Worm (Caenorhabditis elegans) whole organism, young adult: ENCODE results near the gene F07A11.4.

Experiments
- B0019.2 ChIP-seq: fragments of 200-800 bp; sonication (Bioruptor generic); conservative IDR thresholded peaks from 2 replicates; pipeline ENCODE4 v1.3.6; 2022; ENCODE audit warnings: missing genetic modification reagents, missing genetic modification characterization, missing compliant biosample characterization
- B0336.3 ChIP-seq: fragments of 200-800 bp; sonication (Bioruptor generic); IDR thresholded peaks from 2 replicates; pipeline ENCODE4 v1.3.6; 2022; ENCODE audit warnings: missing genetic modification characterization, missing compliant biosample characterization
- C06A6.2 ChIP-seq: fragments of 200-800 bp; sonication (Bioruptor generic); conservative IDR thresholded peaks from 2 replicates; pipeline ENCODE4 v1.3.6; 2022; ENCODE audit warnings: missing genetic modification characterization, missing compliant biosample characterization
- F23B12.7 ChIP-seq: sonication (generic microtip); optimal IDR thresholded peaks from 2 replicates; lab custom pipeline; 2017; ENCODE audit warnings: missing genetic modification characterization, mild to moderate bottlenecking, missing compliant biosample characterization, antibody characterized with exemption, moderate library complexity; ENCODE audit not compliant: insufficient read depth
- F33H1.4 ChIP-seq: fragments of 200-800 bp; sonication (Bioruptor generic); IDR thresholded peaks from 2 replicates; pipeline ENCODE4 v1.3.6; 2022; ENCODE audit warnings: missing genetic modification reagents, missing genetic modification characterization, missing compliant biosample characterization
- F37B4.10 ChIP-seq: fragments of 200-800 bp; sonication (Bioruptor generic); IDR thresholded peaks from 2 replicates; pipeline ENCODE4 v1.3.6; 2022; ENCODE audit warnings: missing genetic modification characterization, missing compliant biosample characterization
- K11D2.4 ChIP-seq: fragments of 200-800 bp; sonication (Bioruptor generic); IDR thresholded peaks from 2 replicates; pipeline ENCODE4 v1.3.6; 2022; ENCODE audit warnings: missing genetic modification reagents, missing genetic modification characterization, missing compliant biosample characterization
- T26A5.8 ChIP-seq: sonication (generic microtip); optimal IDR thresholded peaks from 2 replicates; lab custom pipeline; 2016; ENCODE audit warnings: missing genetic modification characterization, missing compliant biosample characterization
- Y53G8AR.9 ChIP-seq: fragments of 200-800 bp; sonication (Bioruptor generic); conservative IDR thresholded peaks from 2 replicates; pipeline ENCODE4 v1.3.6; 2022; ENCODE audit warnings: missing genetic modification reagents, missing genetic modification characterization, missing compliant biosample characterization
- Y56A3A.18 ChIP-seq: fragments of 200-800 bp; sonication (Bioruptor generic); IDR thresholded peaks from 2 replicates; pipeline ENCODE4 v1.3.6; 2022; ENCODE audit warnings: missing genetic modification reagents, missing genetic modification characterization, missing compliant biosample characterization
- Y79H2A.3 ChIP-seq: fragments of 200-800 bp; sonication (Bioruptor generic); conservative IDR thresholded peaks from 2 replicates; pipeline ENCODE4 v1.3.6; 2022; ENCODE audit warnings: missing genetic modification reagents, missing genetic modification characterization, missing compliant biosample characterization
- atf-7 ChIP-seq: sonication (generic microtip); optimal IDR thresholded peaks from 2 replicates; lab custom pipeline; 2017; ENCODE audit warnings: mild to moderate bottlenecking, missing genetic modification characterization, missing compliant biosample characterization
- athp-1 ChIP-seq: sonication (generic microtip); optimal IDR thresholded peaks from 2 replicates; lab custom pipeline; 2017; ENCODE audit warnings: mild to moderate bottlenecking, missing genetic modification characterization, missing compliant biosample characterization
- bed-2 ChIP-seq: fragments of 200-800 bp; sonication (Bioruptor generic); IDR thresholded peaks from 2 replicates; pipeline ENCODE4 v1.3.6; 2022; ENCODE audit warnings: missing genetic modification reagents, missing genetic modification characterization, missing compliant biosample characterization
- cebp-1 ChIP-seq, 2 experiments: fragments of 200-800 bp in 1 of 2; sonication (Bioruptor generic) in 1 of 2; sonication (generic microtip) in 1 of 2; IDR thresholded peaks in 1 of 2; optimal IDR thresholded peaks in 1 of 2; 2 replicates each; pipeline versions ENCODE4 v1.3.6 to Lab custom; 2017 to 2022; ENCODE audit warnings: missing compliant biosample characterization in 2 of 2, missing genetic modification characterization in 2 of 2, mild to moderate bottlenecking in 1 of 2, missing genetic modification reagents in 1 of 2, moderate library complexity in 1 of 2
- ceh-27 ChIP-seq: fragments of 200-800 bp; sonication (Bioruptor generic); optimal IDR thresholded peaks from 2 replicates; lab custom pipeline; 2018; ENCODE audit warnings: mild to moderate bottlenecking, missing genetic modification characterization, moderate library complexity, missing compliant biosample characterization
- die-1 ChIP-seq: sonication (generic microtip); optimal IDR thresholded peaks from 2 replicates; lab custom pipeline; 2016; ENCODE audit warnings: missing genotype, mild to moderate bottlenecking, missing genetic modification characterization, missing compliant biosample characterization
- dox-1 ChIP-seq: fragments of 200-800 bp; sonication (Bioruptor generic); IDR thresholded peaks from 2 replicates; pipeline ENCODE4 v1.3.6; 2022; ENCODE audit warnings: missing genetic modification reagents, missing genetic modification characterization, missing compliant biosample characterization
- egrh-3 ChIP-seq: fragments of 200-800 bp; sonication (Bioruptor generic); IDR thresholded peaks from 2 replicates; pipeline ENCODE4 v1.3.6; 2022; ENCODE audit warnings: missing genetic modification reagents, missing genetic modification characterization, missing compliant biosample characterization
- gei-17 ChIP-seq: fragments of 200-800 bp; sonication (Bioruptor generic); optimal IDR thresholded peaks from 2 replicates; lab custom pipeline; 2018; ENCODE audit warnings: mild to moderate bottlenecking, missing genetic modification characterization, missing compliant biosample characterization
- hsf-1 ChIP-seq: fragments of 200-800 bp; sonication (Bioruptor generic); IDR thresholded peaks from 2 replicates; pipeline ENCODE4 v1.3.6; 2022; ENCODE audit warnings: missing genetic modification reagents, missing genetic modification characterization, missing compliant biosample characterization
- lag-1 ChIP-seq: fragments of 200-800 bp; sonication (Bioruptor generic); IDR thresholded peaks from 2 replicates; pipeline ENCODE4 v1.3.6; 2022; ENCODE audit warnings: missing genetic modification reagents, missing genetic modification characterization, missing compliant biosample characterization
- let-526 ChIP-seq: fragments of 200-800 bp; sonication (Bioruptor generic); IDR thresholded peaks from 2 replicates; pipeline ENCODE4 v1.3.6; 2022; ENCODE audit warnings: missing genetic modification reagents, missing genetic modification characterization, missing compliant biosample characterization
- lin-35 ChIP-seq, 3 experiments: fragments of 150-350 bp in 2 of 3; sonication (generic microtip) in 1 of 3; optimal IDR thresholded peaks; 2 replicates each; lab custom pipeline; 2014 to 2018; ENCODE audit warnings: missing biosample characterization in 3 of 3, missing genetic modification characterization in 3 of 3, missing genetic modification reagents in 3 of 3
- lsy-27 ChIP-seq: sonication (generic microtip); optimal IDR thresholded peaks from 2 replicates; lab custom pipeline; 2017; ENCODE audit warnings: missing genetic modification characterization, mild to moderate bottlenecking, missing compliant biosample characterization, antibody characterized with exemption, missing genotype, borderline replicate concordance; ENCODE audit not compliant: insufficient read depth
- madf-10 ChIP-seq: sonication (generic microtip); optimal IDR thresholded peaks from 2 replicates; lab custom pipeline; 2016; ENCODE audit warnings: mild to moderate bottlenecking, missing genetic modification characterization, missing compliant biosample characterization
- madf-3 ChIP-seq: fragments of 200-800 bp; sonication (Bioruptor generic); IDR thresholded peaks from 2 replicates; pipeline ENCODE4 v1.3.6; 2022; ENCODE audit warnings: missing genetic modification reagents, missing genetic modification characterization, missing compliant biosample characterization
- mcd-1 ChIP-seq: fragments of 200-800 bp; sonication (Bioruptor generic); IDR thresholded peaks from 2 replicates; pipeline ENCODE4 v1.3.6; 2022; ENCODE audit warnings: missing genetic modification reagents, missing genetic modification characterization, missing compliant biosample characterization
- mxl-1 ChIP-seq: sonication (generic microtip); optimal IDR thresholded peaks from 2 replicates; lab custom pipeline; 2016; ENCODE audit warnings: missing genetic modification characterization, missing compliant biosample characterization
- nfya-1 ChIP-seq: sonication (generic microtip); optimal IDR thresholded peaks from 2 replicates; lab custom pipeline; 2017; ENCODE audit warnings: antibody characterized with exemption, missing compliant biosample characterization, missing genetic modification characterization, borderline replicate concordance; ENCODE audit not compliant: insufficient read depth
- nfya-2 ChIP-seq: fragments of 200-800 bp; sonication (Bioruptor generic); IDR thresholded peaks from 2 replicates; pipeline ENCODE4 v1.3.6; 2022; ENCODE audit warnings: missing genetic modification reagents, missing genetic modification characterization, missing compliant biosample characterization
- nfyb-1 ChIP-seq: fragments of 200-800 bp; sonication (Bioruptor generic); IDR thresholded peaks from 2 replicates; pipeline ENCODE4 v1.3.6; 2022; ENCODE audit warnings: missing genetic modification reagents, missing genetic modification characterization, missing compliant biosample characterization
- nhr-179 ChIP-seq: sonication (generic microtip); optimal IDR thresholded peaks from 2 replicates; lab custom pipeline; 2016; ENCODE audit warnings: mild to moderate bottlenecking, missing genetic modification characterization, missing compliant biosample characterization
- pbrm-1 ChIP-seq: fragments of 200-800 bp; sonication (Bioruptor generic); IDR thresholded peaks from 2 replicates; pipeline ENCODE4 v1.3.6; 2022; ENCODE audit warnings: missing genetic modification reagents, missing genetic modification characterization, missing compliant biosample characterization
- repo-1 ChIP-seq: sonication (generic microtip); optimal IDR thresholded peaks from 2 replicates; lab custom pipeline; 2017; ENCODE audit warnings: mild to moderate bottlenecking, missing genetic modification characterization, missing compliant biosample characterization
- rpc-1 ChIP-seq, 2 experiments: fragments of 150-350 bp in 1 of 2; sonication (generic microtip) in 1 of 2; optimal IDR thresholded peaks; 2 replicates each; lab custom pipeline; 2014 to 2018; ENCODE audit warnings: missing biosample characterization in 1 of 2, missing genetic modification characterization in 1 of 2, missing genetic modification reagents in 1 of 2, missing genotype in 1 of 2
- snpc-3.4 ChIP-seq: sonication (generic microtip); optimal IDR thresholded peaks from 2 replicates; lab custom pipeline; 2017; ENCODE audit warnings: missing genetic modification characterization, mild to moderate bottlenecking, missing compliant biosample characterization, antibody characterized with exemption, moderate library complexity, missing genotype, missing genetic modification reagents
- somi-1 ChIP-seq: fragments of 200-800 bp; sonication (Bioruptor generic); optimal IDR thresholded peaks from 2 replicates; lab custom pipeline; 2018; ENCODE audit warnings: mild to moderate bottlenecking, missing genetic modification characterization, missing compliant biosample characterization
- tlf-1 ChIP-seq: fragments of 200-800 bp; sonication (Bioruptor generic); optimal IDR thresholded peaks from 2 replicates; lab custom pipeline; 2018; ENCODE audit warnings: mild to moderate bottlenecking, missing genetic modification characterization, missing compliant biosample characterization
- xnd-1 ChIP-seq: sonication (generic microtip); optimal IDR thresholded peaks from 2 replicates; lab custom pipeline; 2016; ENCODE audit warnings: missing genotype, missing genetic modification reagents, missing genetic modification characterization, missing compliant biosample characterization
- zfh-2 ChIP-seq: fragments of 200-800 bp; sonication (Bioruptor generic); conservative IDR thresholded peaks from 2 replicates; pipeline ENCODE4 v1.3.6; 2022; ENCODE audit warnings: missing genetic modification reagents, missing genetic modification characterization, missing compliant biosample characterization
- ztf-22 ChIP-seq: fragments of 200-800 bp; sonication (Bioruptor generic); optimal IDR thresholded peaks from 2 replicates; lab custom pipeline; 2018; ENCODE audit warnings: mild to moderate bottlenecking, missing genetic modification characterization, moderate library complexity, missing compliant biosample characterization
- ztf-26 ChIP-seq: sonication (generic microtip); optimal IDR thresholded peaks from 2 replicates; lab custom pipeline; 2017; ENCODE audit warnings: missing genetic modification characterization, missing compliant biosample characterization
- ztf-3 ChIP-seq: fragments of 200-800 bp; sonication (Bioruptor generic); optimal IDR thresholded peaks from 2 replicates; lab custom pipeline; 2018; ENCODE audit warnings: mild to moderate bottlenecking, missing genetic modification characterization, missing compliant biosample characterization
- ztf-6 ChIP-seq: fragments of 200-800 bp; sonication (Bioruptor generic); IDR thresholded peaks from 2 replicates; pipeline ENCODE4 v1.3.6; 2022; ENCODE audit warnings: missing genetic modification reagents, missing genetic modification characterization, missing compliant biosample characterization

The F07A11.4 gene

ce11 chrII:11634681-11635527 is 34.1 kb downstream of the F07A11.4 start (continued):
- peak; percentile 55 for TF ChIP-seq K11D2.4 (GFP tag; lab: Robert Waterston, UW)
- peak; percentile 60 for TF ChIP-seq somi-1
- peak; percentile 72 for TF ChIP-seq ztf-26 (tag; lab: Kevin White, UChicago)
- TF ChIP-seq F23B12.7: no peak
- TF ChIP-seq gei-17 (GFP tag; lab: Kevin White, UChicago): no peak
- no peak for TF ChIP-seq lag-1 (GFP tag; lab: Robert Waterston, UW)
- TF ChIP-seq lin-35 (GFP tag; optimal IDR thresholded peaks at IDR 0.05; lab: Kevin White, UChicago): peak in 1 of 3 experiments; percentile 44
- TF ChIP-seq egrh-3 (GFP tag; lab: Robert Waterston, UW): peak; percentile 95
- TF ChIP-seq die-1 (tag; lab: Kevin White, UChicago): peak; percentile 53
- no peak for TF ChIP-seq snpc-3.4 (tag; lab: Kevin White, UChicago)
- TF ChIP-seq Y56A3A.18: no peak
- TF ChIP-seq nfya-2 (GFP tag; lab: Robert Waterston, UW): no peak
- no peak for TF ChIP-seq Y79H2A.3 (GFP tag; lab: Robert Waterston, UW)
- no peak for TF ChIP-seq hsf-1 (GFP tag; lab: Robert Waterston, UW)
- no peak for TF ChIP-seq ztf-3 (GFP tag; lab: Kevin White, UChicago)
- TF ChIP-seq T26A5.8: no peak
- no peak for TF ChIP-seq ztf-6 (GFP tag; lab: Robert Waterston, UW)
- TF ChIP-seq lsy-27: no peak
- peak; percentile 90 for TF ChIP-seq ceh-27 (GFP tag; lab: Kevin White, UChicago)
- TF ChIP-seq F33H1.4 (GFP tag; lab: Robert Waterston, UW): no peak
- TF ChIP-seq Y53G8AR.9: peak; percentile 57; the same call in 1 of the 2 replicates
- peak; percentile 80 for TF ChIP-seq dox-1 (GFP tag; lab: Robert Waterston, UW)
- TF ChIP-seq xnd-1 (tag; lab: Kevin White, UChicago): no peak
- no peak for TF ChIP-seq ztf-22
- TF ChIP-seq B0019.2 (GFP tag; lab: Robert Waterston, UW): no peak
- TF ChIP-seq bed-2 (GFP tag; lab: Robert Waterston, UW): 0 out of 2 replicates have a peak, but pooled peaks have one; percentile 57
- TF ChIP-seq F37B4.10 (GFP tag; lab: Robert Waterston, UW): no peak
- TF ChIP-seq zfh-2 (GFP tag; lab: Robert Waterston, UW): peak; percentile 99

- TF ChIP-seq mxl-1 (tag; lab: Kevin White, UChicago) (no peak), rpc-1 (optimal IDR thresholded peaks at IDR 0.05; lab: Kevin White, UChicago) (no peak), rpc-1 (tag; optimal IDR thresholded peaks at IDR 0.05; lab: Kevin White, UChicago) (no peak), nfyb-1 (peak; percentile 34; the same call in 1 of the 2 replicates), K11D2.4 (GFP tag; lab: Robert Waterston, UW) (peak; percentile 20; the same call in 1 of the 2 replicates), nfya-1 (tag; lab: Kevin White, UChicago) (no peak), pbrm-1 (peak; percentile 56; the same call in 1 of the 2 replicates), gei-17 (GFP tag; lab: Kevin White, UChicago) (peak; percentile 44), tlf-1 (GFP tag; lab: Kevin White, UChicago) (peak; percentile 59), repo-1 (tag; lab: Kevin White, UChicago) (peak; percentile 37), Y56A3A.18 (0 out of 2 replicates have a peak, but pooled peaks have one; percentile 6), madf-3 (GFP tag; lab: Robert Waterston, UW) (no peak), B0336.3 (GFP tag; lab: Robert Waterston, UW) (peak; percentile 23; the same call in 1 of the 2 replicates), C06A6.2 (peak; percentile 55; the same call in 1 of the 2 replicates), madf-10 (peak; percentile 26), athp-1 (tag; lab: Kevin White, UChicago) (peak; percentile 13), let-526 (GFP tag; lab: Robert Waterston, UW) (peak; percentile 79; the same call in 1 of the 2 replicates), mcd-1 (GFP tag; lab: Robert Waterston, UW) (peak; percentile 49; the same call in 1 of the 2 replicates), nhr-179 (no peak), ztf-3 (GFP tag; lab: Kevin White, UChicago) (no peak), cebp-1 (GFP tag; IDR thresholded peaks at IDR 0.05; lab: Robert Waterston, UW) (no peak), cebp-1 (tag; optimal IDR thresholded peaks at IDR 0.05; lab: Kevin White, UChicago) (peak; percentile 31), atf-7 (peak; percentile 58)
Measured at ce11 chrII:11635745-11636161, 34.9 kb downstream of the F07A11.4 start.
